Worm (Caenorhabditis elegans) whole organism, L2 larva: Measurements from ENCODE around the gene C01G6.3.

ENCODE experiments used
- ama-1 ChIP-seq: fragments of 150-350 bp; optimal IDR thresholded peaks from 2 replicates; lab custom pipeline; 2018; ENCODE audit warnings: inconsistent platforms
- ceh-16 ChIP-seq: fragments of 150-350 bp; optimal IDR thresholded peaks from 2 replicates; lab custom pipeline; 2014; ENCODE audit warnings: missing biosample characterization, missing genetic modification characterization
- ceh-82 ChIP-seq: fragments of 150-350 bp; optimal IDR thresholded peaks from 2 replicates; lab custom pipeline; 2014; ENCODE audit warnings: missing biosample characterization, missing genetic modification characterization
- elt-1 ChIP-seq: fragments of 150-350 bp; optimal IDR thresholded peaks from 2 replicates; lab custom pipeline; 2014; ENCODE audit warnings: missing biosample characterization, missing genetic modification characterization
- nhr-77 ChIP-seq: fragments of 150-350 bp; optimal IDR thresholded peaks from 2 replicates; lab custom pipeline; 2014; ENCODE audit warnings: missing biosample characterization, missing genetic modification characterization
- sma-9 ChIP-seq, 2 experiments: fragments of 150-350 bp in 1 of 2; sonication (generic microtip) in 1 of 2; optimal IDR thresholded peaks; 2 replicates each; lab custom pipeline; 2014 to 2016; ENCODE audit warnings: missing genetic modification characterization in 2 of 2, mild to moderate bottlenecking in 1 of 2, missing biosample characterization in 1 of 2, missing compliant biosample characterization in 1 of 2, missing genetic modification reagents in 1 of 2, moderate library complexity in 1 of 2
- zag-1 ChIP-seq: fragments of 150-350 bp; optimal IDR thresholded peaks from 2 replicates; lab custom pipeline; 2014; ENCODE audit warnings: missing biosample characterization, missing genetic modification characterization
- ztf-4 ChIP-seq: fragments of 150-350 bp; optimal IDR thresholded peaks from 2 replicates; lab custom pipeline; 2014; ENCODE audit warnings: missing biosample characterization, missing genetic modification characterization

DNA sequence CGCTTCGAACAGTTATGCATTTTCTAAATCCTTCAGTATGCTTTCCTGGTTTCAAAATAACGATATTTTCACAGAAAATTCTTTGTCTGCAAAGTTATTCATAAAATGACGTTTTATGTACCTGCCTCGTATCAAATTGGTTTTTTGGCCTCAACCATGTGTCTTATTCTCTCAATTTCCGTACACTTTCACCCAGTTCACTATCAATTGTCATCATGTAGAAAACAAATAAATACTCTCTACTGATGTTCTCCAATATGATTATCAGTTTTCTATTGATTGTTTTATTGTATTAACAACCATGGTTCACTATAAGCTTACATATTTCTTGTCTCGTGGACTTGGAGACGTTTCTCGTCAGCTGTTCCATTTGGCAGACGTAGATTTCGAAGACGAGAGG lies 38.4 kb upstream of the C01G6.3 start, which contains the start of gene gst-13:
- TF ChIP-seq zag-1 (tag; lab: Kevin White, UChicago) (no peak), nhr-77 (tag; lab: Kevin White, UChicago) (no peak), ceh-16 (tag; lab: Kevin White, UChicago) (no peak), ama-1 (no peak), elt-1 (tag; lab: Kevin White, UChicago) (no peak), ceh-82 (tag; lab: Kevin White, UChicago) (no peak), sma-9 (GFP tag; optimal IDR thresholded peaks at IDR 0.05; lab: Kevin White, UChicago) (peak; percentile 71), sma-9 (tag; optimal IDR thresholded peaks at IDR 0.05; lab: Kevin White, UChicago) (no peak), ztf-4 (tag; lab: Kevin White, UChicago) (no peak)
